Fruit fly (Drosophila melanogaster) whole organism, embryonic: Measurements from ENCODE around the gene CG33172.

Experiments used
- Abd-B ChIP-seq: fragments of 200-800 bp; sonication (Bioruptor generic); optimal IDR thresholded peaks from 2 replicates; lab custom pipeline; 2018; ENCODE audit warnings: missing biosample characterization, mild to moderate bottlenecking, missing genetic modification characterization, moderate library complexity
- CG11093 ChIP-seq: fragments of 200-800 bp; sonication (Bioruptor generic); IDR thresholded peaks from 3 replicates; pipeline ENCODE4 v1.3.6; 2022; ENCODE audit warnings: missing biosample characterization, missing genetic modification characterization
- NC2β ChIP-seq: fragments of 200-800 bp; sonication (Bioruptor generic); optimal IDR thresholded peaks from 2 replicates; lab custom pipeline; 2016; ENCODE audit warnings: missing biosample characterization, missing genetic modification characterization
- Scr ChIP-seq: fragments of 200-800 bp; sonication (Bioruptor generic); IDR thresholded peaks from 2 replicates; pipeline ENCODE4 v1.3.6; 2022; ENCODE audit warnings: missing biosample characterization, missing genetic modification characterization; ENCODE audit not compliant: partially characterized antibody
- h ChIP-seq: fragments of >200 bp; optimal IDR thresholded peaks from 2 replicates; lab custom pipeline; 2017
- pho ChIP-seq: fragments of 200-800 bp; sonication (Bioruptor generic); optimal IDR thresholded peaks from 2 replicates; lab custom pipeline; 2016; ENCODE audit warnings: missing biosample characterization, missing genetic modification characterization
- pros ChIP-seq: fragments of 200-800 bp; sonication (Bioruptor generic); optimal IDR thresholded peaks from 3 replicates; lab custom pipeline; 2019; ENCODE audit warnings: missing biosample characterization, mild to moderate bottlenecking, missing genetic modification characterization, moderate library complexity
- sens-2 ChIP-seq: fragments of 200-800 bp; sonication (Bioruptor generic); IDR thresholded peaks from 2 replicates; pipeline ENCODE4 v1.3.6; 2022; ENCODE audit warnings: missing biosample characterization, missing genetic modification characterization

- TF ChIP-seq h (lab: Kevin White, UChicago) (no peak), sens-2 (GFP tag; lab: Robert Waterston, UW) (no peak), pros (GFP tag; lab: Kevin White, UChicago) (peak; percentile 61), NC2β (GFP tag; lab: Kevin White, UChicago) (no peak), CG11093 (GFP tag; lab: Robert Waterston, UW) (no peak), Scr (GFP tag; lab: Robert Waterston, UW) (no peak), Abd-B (GFP tag; lab: Kevin White, UChicago) (no peak), pho (no peak)
Measured at dm6 chrX:15813224-15813623, 43.8 kb downstream of the CG33172 start.
